Fruit fly (Drosophila melanogaster) whole organism, embryonic: Measurements from ENCODE around the gene Rbp6.

ENCODE experiments used
- Bteb2 ChIP-seq: fragments of 200-800 bp; sonication (Bioruptor generic); optimal IDR thresholded peaks from 2 replicates; lab custom pipeline; 2016; ENCODE audit warnings: missing biosample characterization, missing genetic modification characterization
- CG10543 ChIP-seq: fragments of 200-800 bp; sonication (Bioruptor generic); optimal IDR thresholded peaks from 3 replicates; lab custom pipeline; 2017; ENCODE audit warnings: missing biosample characterization, mild to moderate bottlenecking, missing genetic modification characterization, moderate library complexity
- CG11696 ChIP-seq: fragments of 200-800 bp; sonication (Bioruptor generic); IDR thresholded peaks from 2 replicates; pipeline ENCODE4 v1.3.6; 2022; ENCODE audit warnings: missing biosample characterization, missing genetic modification characterization
- CG12391 ChIP-seq: fragments of 200-800 bp; sonication (Bioruptor generic); optimal IDR thresholded peaks from 3 replicates; lab custom pipeline; 2018; ENCODE audit warnings: missing biosample characterization, mild to moderate bottlenecking, missing genetic modification characterization, moderate library complexity
- CG12942 ChIP-seq: fragments of 200-800 bp; sonication (Bioruptor generic); optimal IDR thresholded peaks from 3 replicates; lab custom pipeline; 2016; ENCODE audit warnings: missing biosample characterization, missing genetic modification characterization
- CG14441 ChIP-seq: fragments of 200-800 bp; sonication (Bioruptor generic); IDR thresholded peaks from 2 replicates; pipeline ENCODE4 v1.3.6; 2022; ENCODE audit warnings: missing biosample characterization, missing genetic modification characterization
- CG15269 ChIP-seq: fragments of 200-800 bp; sonication (Bioruptor generic); optimal IDR thresholded peaks from 2 replicates; lab custom pipeline; 2018; ENCODE audit warnings: missing biosample characterization, mild to moderate bottlenecking, missing genetic modification characterization, moderate library complexity
- CG15601 ChIP-seq: fragments of 200-800 bp; sonication (Bioruptor generic); optimal IDR thresholded peaks from 3 replicates; lab custom pipeline; 2019; ENCODE audit warnings: missing biosample characterization, mild to moderate bottlenecking, missing genetic modification characterization, moderate library complexity
- CG15696 ChIP-seq: fragments of 200-800 bp; sonication (Bioruptor generic); optimal IDR thresholded peaks from 2 replicates; lab custom pipeline; 2019; ENCODE audit warnings: missing biosample characterization, mild to moderate bottlenecking, missing genetic modification characterization, moderate library complexity
- CG1647 ChIP-seq: fragments of 200-800 bp; sonication (Bioruptor generic); optimal IDR thresholded peaks from 3 replicates; lab custom pipeline; 2016; ENCODE audit warnings: missing biosample characterization, missing genetic modification characterization
- CG17385 ChIP-seq: fragments of 200-800 bp; sonication (Bioruptor generic); optimal IDR thresholded peaks from 3 replicates; lab custom pipeline; 2018; ENCODE audit warnings: missing biosample characterization, mild to moderate bottlenecking, missing genetic modification characterization
- CG17802 ChIP-seq: fragments of 200-800 bp; sonication (Bioruptor generic); optimal IDR thresholded peaks from 2 replicates; lab custom pipeline; 2018; ENCODE audit warnings: missing biosample characterization, mild to moderate bottlenecking, missing genetic modification characterization, moderate library complexity
- CG17829 ChIP-seq: fragments of 200-800 bp; optimal IDR thresholded peaks from 2 replicates; lab custom pipeline; 2019; ENCODE audit warnings: missing biosample characterization, mild to moderate bottlenecking, missing genetic modification characterization, moderate library complexity
- CG1792 ChIP-seq: fragments of 200-800 bp; sonication (Bioruptor generic); optimal IDR thresholded peaks from 2 replicates; lab custom pipeline; 2016; ENCODE audit warnings: missing biosample characterization, missing genetic modification characterization
- CG18476 ChIP-seq: fragments of 200-800 bp; sonication (Bioruptor generic); optimal IDR thresholded peaks from 2 replicates; lab custom pipeline; 2016; ENCODE audit warnings: missing biosample characterization, mild to moderate bottlenecking, missing genetic modification characterization
- CG18764 ChIP-seq: fragments of 200-800 bp; sonication (Bioruptor generic); optimal IDR thresholded peaks from 3 replicates; lab custom pipeline; 2016; ENCODE audit warnings: missing biosample characterization, missing genetic modification characterization
- CG2199 ChIP-seq: fragments of 200-800 bp; sonication (Bioruptor generic); IDR thresholded peaks from 3 replicates; pipeline ENCODE4 v1.3.6; 2022; ENCODE audit warnings: missing biosample characterization, missing genetic modification characterization
- CG2202 ChIP-seq: fragments of 200-800 bp; sonication (Bioruptor generic); optimal IDR thresholded peaks from 2 replicates; lab custom pipeline; 2018; ENCODE audit warnings: missing biosample characterization, mild to moderate bottlenecking, missing genetic modification characterization
- CG2678 ChIP-seq: fragments of 200-800 bp; sonication (Bioruptor generic); optimal IDR thresholded peaks from 3 replicates; lab custom pipeline; 2019; ENCODE audit warnings: missing biosample characterization, mild to moderate bottlenecking, missing genetic modification characterization, moderate library complexity
- CG32772 ChIP-seq: fragments of 200-800 bp; sonication (Bioruptor generic); IDR thresholded peaks from 2 replicates; pipeline ENCODE4 v1.3.6; 2022; ENCODE audit warnings: missing biosample characterization, missing genetic modification characterization
- CG4424 ChIP-seq: fragments of 200-800 bp; sonication (Bioruptor generic); optimal IDR thresholded peaks from 3 replicates; lab custom pipeline; 2016; ENCODE audit warnings: missing biosample characterization, missing genetic modification characterization
- CG4730 ChIP-seq: fragments of 200-800 bp; sonication (Bioruptor generic); IDR thresholded peaks from 2 replicates; pipeline ENCODE4 v1.3.6; 2022; ENCODE audit warnings: missing biosample characterization, missing genetic modification characterization
- CG4820 ChIP-seq: fragments of 200-800 bp; sonication (Bioruptor generic); optimal IDR thresholded peaks from 3 replicates; lab custom pipeline; 2016; ENCODE audit warnings: missing biosample characterization, missing genetic modification characterization
- CG5245 ChIP-seq: fragments of 200-800 bp; sonication (Bioruptor generic); optimal IDR thresholded peaks from 3 replicates; lab custom pipeline; 2016; ENCODE audit warnings: missing biosample characterization, missing genetic modification characterization
- CG6765 ChIP-seq: fragments of 200-800 bp; sonication (Bioruptor generic); optimal IDR thresholded peaks from 3 replicates; lab custom pipeline; 2017; ENCODE audit warnings: missing biosample characterization, mild to moderate bottlenecking, missing genetic modification characterization
- CG7963 ChIP-seq: fragments of 200-800 bp; sonication (Bioruptor generic); IDR thresholded peaks from 3 replicates; pipeline ENCODE4 v1.3.6; 2022; ENCODE audit warnings: missing biosample characterization, missing genetic modification characterization; ENCODE audit not compliant: partially characterized antibody
- CG9609 ChIP-seq: fragments of 200-800 bp; sonication (Bioruptor generic); optimal IDR thresholded peaks from 3 replicates; lab custom pipeline; 2016; ENCODE audit warnings: missing biosample characterization, missing genetic modification characterization
- CrebB ChIP-seq: fragments of 200-800 bp; sonication (Bioruptor generic); optimal IDR thresholded peaks from 3 replicates; lab custom pipeline; 2018; ENCODE audit warnings: missing biosample characterization, mild to moderate bottlenecking, missing genetic modification characterization
- D19A ChIP-seq: fragments of 200-800 bp; optimal IDR thresholded peaks from 3 replicates; lab custom pipeline; 2019; ENCODE audit warnings: missing biosample characterization, mild to moderate bottlenecking, missing genetic modification characterization, moderate library complexity
- Deaf1 ChIP-seq: fragments of 200-800 bp; optimal IDR thresholded peaks from 3 replicates; lab custom pipeline; 2019; ENCODE audit warnings: missing biosample characterization, mild to moderate bottlenecking, missing genetic modification characterization, moderate library complexity
- ERR ChIP-seq: fragments of 200-800 bp; sonication (Bioruptor generic); optimal IDR thresholded peaks from 2 replicates; lab custom pipeline; 2016; ENCODE audit warnings: missing biosample characterization, missing genetic modification characterization
- Kr ChIP-seq: fragments of 200-800 bp; sonication (Bioruptor generic); optimal IDR thresholded peaks from 2 replicates; lab custom pipeline; 2017; ENCODE audit warnings: missing biosample characterization, mild to moderate bottlenecking, missing genetic modification characterization
- MBD-R2 ChIP-seq: fragments of 200-800 bp; sonication (Bioruptor generic); IDR thresholded peaks from 2 replicates; pipeline ENCODE4 v1.3.6; 2022; ENCODE audit warnings: missing biosample characterization, missing genetic modification characterization
- Optix ChIP-seq: fragments of 200-800 bp; sonication (Bioruptor generic); IDR thresholded peaks from 3 replicates; pipeline ENCODE4 v1.3.6; 2022; ENCODE audit warnings: missing biosample characterization, missing genetic modification characterization
- Ssrp ChIP-seq: fragments of 200-800 bp; sonication (Bioruptor generic); optimal IDR thresholded peaks from 2 replicates; lab custom pipeline; 2018; ENCODE audit warnings: missing biosample characterization, mild to moderate bottlenecking, missing genetic modification characterization, moderate library complexity
- TFAM ChIP-seq: fragments of 200-800 bp; sonication (Bioruptor generic); optimal IDR thresholded peaks from 2 replicates; lab custom pipeline; 2017; ENCODE audit warnings: missing biosample characterization, missing genetic modification characterization, inconsistent platforms
- Trl ChIP-seq, 3 experiments: fragments of >200 bp in 2 of 3; fragments of 200-800 bp in 1 of 3; sonication (Bioruptor generic) in 1 of 3; optimal IDR thresholded peaks; 2 replicates in 1 of 3; 3 replicates in 2 of 3; lab custom pipeline; 2016 to 2017; ENCODE audit warnings: missing biosample characterization in 1 of 3, missing genetic modification characterization in 1 of 3
- ab ChIP-seq: fragments of 200-800 bp; sonication (Bioruptor generic); optimal IDR thresholded peaks from 2 replicates; lab custom pipeline; 2016; ENCODE audit warnings: missing biosample characterization, missing genetic modification characterization
- bbx ChIP-seq: fragments of 200-800 bp; sonication (Bioruptor generic); IDR thresholded peaks from 2 replicates; pipeline ENCODE4 v1.3.6; 2022; ENCODE audit warnings: missing biosample characterization, missing genetic modification characterization; ENCODE audit not compliant: partially characterized antibody
- crc ChIP-seq: fragments of 200-800 bp; sonication (Bioruptor generic); optimal IDR thresholded peaks from 2 replicates; lab custom pipeline; 2016; ENCODE audit warnings: missing biosample characterization, missing genetic modification characterization
- cwo ChIP-seq: fragments of 200-800 bp; sonication (Bioruptor generic); optimal IDR thresholded peaks from 3 replicates; lab custom pipeline; 2017; ENCODE audit warnings: missing biosample characterization, missing genetic modification characterization, mild to moderate bottlenecking, moderate library complexity, missing genetic modification reagents
- ind ChIP-seq: fragments of 200-800 bp; sonication (Bioruptor generic); optimal IDR thresholded peaks from 3 replicates; lab custom pipeline; 2016; ENCODE audit warnings: missing biosample characterization, missing genetic modification characterization
- luna ChIP-seq: fragments of 200-800 bp; sonication (Bioruptor generic); optimal IDR thresholded peaks from 2 replicates; lab custom pipeline; 2016; ENCODE audit warnings: missing biosample characterization, missing genetic modification characterization
- maf-S ChIP-seq: fragments of 200-800 bp; sonication (Bioruptor generic); optimal IDR thresholded peaks from 2 replicates; lab custom pipeline; 2016; ENCODE audit warnings: missing biosample characterization, missing genetic modification characterization
- odd ChIP-seq: fragments of 200-800 bp; sonication (Bioruptor generic); optimal IDR thresholded peaks from 2 replicates; lab custom pipeline; 2017; ENCODE audit warnings: missing biosample characterization, mild to moderate bottlenecking, missing genetic modification characterization
- ro ChIP-seq: fragments of 200-800 bp; sonication (Bioruptor generic); IDR thresholded peaks from 2 replicates; pipeline ENCODE4 v1.3.6; 2022; ENCODE audit warnings: missing biosample characterization, missing genetic modification characterization
- seq ChIP-seq: fragments of 200-800 bp; sonication (Bioruptor generic); IDR thresholded peaks from 2 replicates; pipeline ENCODE4 v1.3.6; 2022; ENCODE audit warnings: missing biosample characterization, missing genetic modification characterization
- sima ChIP-seq: fragments of 200-800 bp; sonication (Bioruptor generic); optimal IDR thresholded peaks from 2 replicates; lab custom pipeline; 2016; ENCODE audit warnings: missing biosample characterization, missing genetic modification characterization
- sisA ChIP-seq: fragments of 200-800 bp; sonication (Bioruptor generic); IDR thresholded peaks from 2 replicates; pipeline ENCODE4 v1.3.6; 2022; ENCODE audit warnings: missing biosample characterization, missing genetic modification characterization
- slbo ChIP-seq: fragments of 200-800 bp; sonication (Bioruptor generic); IDR thresholded peaks from 2 replicates; pipeline ENCODE4 v1.3.6; 2022; ENCODE audit warnings: missing biosample characterization, missing genetic modification characterization
- slp2 ChIP-seq: fragments of 200-800 bp; sonication (Bioruptor generic); optimal IDR thresholded peaks from 2 replicates; lab custom pipeline; 2016; ENCODE audit warnings: missing biosample characterization, missing genetic modification characterization
- ssp ChIP-seq: fragments of 200-800 bp; sonication (Bioruptor generic); IDR thresholded peaks from 2 replicates; pipeline ENCODE4 v1.3.6; 2022; ENCODE audit warnings: missing biosample characterization, missing genetic modification characterization

The Rbp6 gene

dm6 chr3L:17047811-17048239 lies 190.2 kb downstream of the Rbp6 start (continued):
- peak; percentile 12 for TF ChIP-seq CG12391 (tag; lab: Kevin White, UChicago)
- TF ChIP-seq CG4424 (GFP tag; lab: Kevin White, UChicago), result no peak
- TF ChIP-seq CG7963 (GFP tag; lab: Robert Waterston, UW), result no peak
- TF ChIP-seq luna (GFP tag; lab: Kevin White, UChicago), result no peak
- peak; percentile 8 for TF ChIP-seq CG4820
- TF ChIP-seq Kr, result no peak
- no peak for TF ChIP-seq CG15269 (tag; lab: Kevin White, UChicago)
- no peak for TF ChIP-seq slbo
- no peak for TF ChIP-seq CG11696 (GFP tag; lab: Robert Waterston, UW)
- TF ChIP-seq cwo (GFP tag; lab: Kevin White, UChicago), result peak; percentile 21
- TF ChIP-seq CG17802 (tag; lab: Kevin White, UChicago), result no peak
- peak; percentile 9 for TF ChIP-seq CG15696
- TF ChIP-seq Ssrp (tag; lab: Kevin White, UChicago), result no peak
- TF ChIP-seq CG5245 (GFP tag; lab: Kevin White, UChicago), result no peak
- TF ChIP-seq odd, result peak; percentile 33
- TF ChIP-seq seq (GFP tag; lab: Robert Waterston, UW), result 0 out of 2 replicates have a peak, but pooled peaks have one; percentile 19
- peak; percentile 33 for TF ChIP-seq CG10543 (GFP tag; lab: Kevin White, UChicago)
- peak; percentile 21 for TF ChIP-seq CG2202 (tag; lab: Kevin White, UChicago)
- TF ChIP-seq CG17829 (tag; lab: Kevin White, UChicago), result no peak
- TF ChIP-seq sisA, result no peak
- TF ChIP-seq CG12942 (GFP tag; lab: Kevin White, UChicago), result no peak
- no peak for TF ChIP-seq sima
- no peak for TF ChIP-seq bbx (GFP tag; lab: Robert Waterston, UW)
- peak; percentile 37 for TF ChIP-seq CrebB (tag; lab: Kevin White, UChicago)
- TF ChIP-seq CG6765 (GFP tag; lab: Kevin White, UChicago), result no peak
- TF ChIP-seq CG32772 (GFP tag; lab: Robert Waterston, UW), result no peak
- peak; percentile 74 for TF ChIP-seq CG15601 (tag; lab: Kevin White, UChicago)
- TF ChIP-seq Bteb2 (GFP tag; lab: Kevin White, UChicago), result no peak
- TF ChIP-seq ind, result no peak
- peak; percentile 36 for TF ChIP-seq CG17385
- TF ChIP-seq CG14441, result no peak
- no peak for TF ChIP-seq ssp (GFP tag; lab: Robert Waterston, UW)
- TF ChIP-seq MBD-R2 (GFP tag; lab: Robert Waterston, UW), result 0 out of 2 replicates have a peak, but pooled peaks have one; percentile 14
- TF ChIP-seq CG1792 (GFP tag; lab: Kevin White, UChicago), result no peak
- TF ChIP-seq TFAM (GFP tag; lab: Kevin White, UChicago), result no peak
- no peak for TF ChIP-seq Trl (optimal IDR thresholded peaks at IDR 0.05; lab: Kevin White, UChicago)
- no peak for TF ChIP-seq Trl (GFP tag; optimal IDR thresholded peaks at IDR 0.05; lab: Kevin White, UChicago)
- no peak for TF ChIP-seq ERR (GFP tag; lab: Kevin White, UChicago)
- no peak for TF ChIP-seq ro
- TF ChIP-seq CG4730, result no peak
- no peak for TF ChIP-seq ab (GFP tag; lab: Kevin White, UChicago)
- TF ChIP-seq CG18476, result no peak
- no peak for TF ChIP-seq CG18764
- no peak for TF ChIP-seq slp2 (GFP tag; lab: Kevin White, UChicago)
- TF ChIP-seq maf-S (GFP tag; lab: Kevin White, UChicago), result no peak
- TF ChIP-seq CG2678 (tag; lab: Kevin White, UChicago), result peak; percentile 50
- TF ChIP-seq Deaf1, result peak; percentile 20
- no peak for TF ChIP-seq Optix (GFP tag; lab: Robert Waterston, UW)
- no peak for TF ChIP-seq D19A (tag; lab: Kevin White, UChicago)
- no peak for TF ChIP-seq CG9609 (GFP tag; lab: Kevin White, UChicago)
- TF ChIP-seq crc, result no peak
- no peak for TF ChIP-seq CG1647 (GFP tag; lab: Kevin White, UChicago)
- TF ChIP-seq CG2199 (GFP tag; lab: Robert Waterston, UW), result no peak
